Fruit fly (Drosophila melanogaster): ENCODE measurements around the gene Hmx.

DNA sequence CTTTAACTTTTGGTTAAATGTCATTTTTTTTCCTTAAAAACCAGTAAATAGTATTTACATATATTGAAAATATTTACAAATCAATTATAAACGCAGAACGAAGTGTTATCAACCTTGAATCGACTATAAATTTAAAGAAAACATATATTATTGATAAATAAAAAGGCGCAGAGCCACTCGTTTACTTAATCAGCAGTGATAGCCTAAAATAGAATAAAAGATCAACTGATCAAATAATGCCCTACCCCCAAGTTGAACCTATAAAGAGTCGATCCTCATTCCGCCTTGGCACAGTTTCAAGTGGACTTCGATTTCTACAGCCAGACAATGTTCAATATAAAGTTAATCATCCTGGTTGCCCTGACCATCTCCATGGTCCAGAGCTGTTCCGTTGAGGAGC lies 37.5 kb downstream of the Hmx start, which contains the start of gene CG7606:
- no peak for TF ChIP-seq CTCF (optimal IDR thresholded peaks at IDR 0.05)
- TF ChIP-seq CG8478 (optimal IDR thresholded peaks at IDR 0.05): no peak

Measured in S2 (cell line).